Worm (Caenorhabditis elegans) whole organism, early embryonic: ENCODE measurements around the gene srx-21.

Experiments
- B0310.2 ChIP-seq: sonication (generic microtip); optimal IDR thresholded peaks from 2 replicates; lab custom pipeline; 2016; ENCODE audit warnings: mild to moderate bottlenecking, missing genetic modification characterization, missing compliant biosample characterization
- F13C5.2 ChIP-seq: sonication (generic microtip); optimal IDR thresholded peaks from 2 replicates; lab custom pipeline; 2017; ENCODE audit warnings: mild to moderate bottlenecking, missing genetic modification characterization, inconsistent platforms, missing compliant biosample characterization
- aly-1 ChIP-seq: sonication (generic microtip); optimal IDR thresholded peaks from 2 replicates; lab custom pipeline; 2016; ENCODE audit warnings: missing genetic modification characterization, missing compliant biosample characterization
- ama-1 ChIP-seq: fragments of 150-350 bp; optimal IDR thresholded peaks from 2 replicates; lab custom pipeline; 2014
- ceh-13 ChIP-seq: fragments of 200-800 bp; sonication (Bioruptor generic); optimal IDR thresholded peaks from 2 replicates; lab custom pipeline; 2018; ENCODE audit warnings: mild to moderate bottlenecking, missing genetic modification characterization, missing compliant biosample characterization
- ceh-36 ChIP-seq: sonication (generic microtip); optimal IDR thresholded peaks from 2 replicates; lab custom pipeline; 2016; ENCODE audit warnings: missing genetic modification characterization, inconsistent platforms, missing compliant biosample characterization
- ets-7 ChIP-seq: sonication (generic microtip); optimal IDR thresholded peaks from 2 replicates; lab custom pipeline; 2016; ENCODE audit warnings: missing genotype, missing genetic modification characterization, missing compliant biosample characterization
- flt-1 ChIP-seq: fragments of 200-800 bp; sonication (Bioruptor generic); IDR thresholded peaks from 2 replicates; pipeline ENCODE4 v1.3.6; 2022; ENCODE audit warnings: missing genetic modification characterization, missing compliant biosample characterization
- hmbx-1 ChIP-seq: sonication (generic microtip); optimal IDR thresholded peaks from 2 replicates; lab custom pipeline; 2016; ENCODE audit warnings: mild to moderate bottlenecking, missing genetic modification characterization, missing compliant biosample characterization
- hmg-4 ChIP-seq: fragments of 200-800 bp; sonication (Bioruptor generic); optimal IDR thresholded peaks from 2 replicates; lab custom pipeline; 2018; ENCODE audit warnings: mild to moderate bottlenecking, missing genetic modification characterization, missing compliant biosample characterization
- hnd-1 ChIP-seq: sonication (generic microtip); optimal IDR thresholded peaks from 2 replicates; lab custom pipeline; 2016; ENCODE audit warnings: missing genetic modification characterization, missing compliant biosample characterization
- pes-1 ChIP-seq: fragments of 200-800 bp; sonication (Bioruptor generic); IDR thresholded peaks from 2 replicates; pipeline ENCODE4 v1.3.6; 2022; ENCODE audit warnings: missing genetic modification reagents, missing genetic modification characterization, missing compliant biosample characterization
- scrt-1 ChIP-seq: fragments of 200-800 bp; sonication (Bioruptor generic); IDR thresholded peaks from 2 replicates; pipeline ENCODE4 v1.3.6; 2022; ENCODE audit warnings: missing genetic modification characterization, missing compliant biosample characterization
- sea-1 ChIP-seq: fragments of 200-800 bp; sonication (Bioruptor generic); conservative IDR thresholded peaks from 2 replicates; pipeline ENCODE4 v1.3.6; 2022; ENCODE audit warnings: missing genetic modification characterization, missing compliant biosample characterization
- tbx-11 ChIP-seq: fragments of 200-800 bp; sonication (Bioruptor generic); IDR thresholded peaks from 2 replicates; pipeline ENCODE4 v1.3.6; 2022; ENCODE audit warnings: missing genetic modification characterization, missing compliant biosample characterization
- tbx-37 ChIP-seq: fragments of 200-800 bp; sonication (Bioruptor generic); conservative IDR thresholded peaks from 2 replicates; pipeline ENCODE4 v1.3.6; 2022; ENCODE audit warnings: missing genetic modification reagents, missing genetic modification characterization, missing compliant biosample characterization
- tra-4 ChIP-seq: sonication (generic microtip); optimal IDR thresholded peaks from 2 replicates; lab custom pipeline; 2017; ENCODE audit warnings: missing genetic modification characterization, missing compliant biosample characterization

Gene srx-21

ce11 chrV:658140-658539, 18.7 kb upstream of the srx-21 start:
- TF ChIP-seq tbx-11 (GFP tag; lab: Robert Waterston, UW) (peak; percentile 45; the same call in 1 of the 2 replicates), tbx-37 (GFP tag; lab: Robert Waterston, UW) (peak; percentile 75)

- no peak for TF ChIP-seq F13C5.2 (tag; lab: Kevin White, UChicago)
- TF ChIP-seq ama-1 (lab: Kevin White, UChicago) = no peak
- TF ChIP-seq tbx-11 (GFP tag; lab: Robert Waterston, UW) = no peak
- TF ChIP-seq hmg-4 (GFP tag; lab: Kevin White, UChicago) = no peak
- no peak for TF ChIP-seq hmbx-1
- no peak for TF ChIP-seq scrt-1
- TF ChIP-seq aly-1 (tag; lab: Kevin White, UChicago) = no peak
- TF ChIP-seq flt-1 (GFP tag; lab: Robert Waterston, UW) = no peak
- TF ChIP-seq tra-4 (tag; lab: Kevin White, UChicago) = no peak
- TF ChIP-seq pes-1 (GFP tag; lab: Robert Waterston, UW) = no peak
- no peak for TF ChIP-seq ceh-13 (GFP tag; lab: Kevin White, UChicago)
- no peak for TF ChIP-seq tbx-37 (GFP tag; lab: Robert Waterston, UW)
- TF ChIP-seq ceh-36 = no peak
- TF ChIP-seq hnd-1 (tag; lab: Kevin White, UChicago) = no peak
- TF ChIP-seq B0310.2 (tag; lab: Kevin White, UChicago) = no peak
- no peak for TF ChIP-seq ets-7 (tag; lab: Kevin White, UChicago)
- no peak for TF ChIP-seq sea-1
Observed at ce11 chrV:660210-660609, 16.6 kb upstream of the srx-21 start, which contains the start of gene F31F4.17. F31F4.17 (minus strand) TSS chrV:660310.

DNA sequence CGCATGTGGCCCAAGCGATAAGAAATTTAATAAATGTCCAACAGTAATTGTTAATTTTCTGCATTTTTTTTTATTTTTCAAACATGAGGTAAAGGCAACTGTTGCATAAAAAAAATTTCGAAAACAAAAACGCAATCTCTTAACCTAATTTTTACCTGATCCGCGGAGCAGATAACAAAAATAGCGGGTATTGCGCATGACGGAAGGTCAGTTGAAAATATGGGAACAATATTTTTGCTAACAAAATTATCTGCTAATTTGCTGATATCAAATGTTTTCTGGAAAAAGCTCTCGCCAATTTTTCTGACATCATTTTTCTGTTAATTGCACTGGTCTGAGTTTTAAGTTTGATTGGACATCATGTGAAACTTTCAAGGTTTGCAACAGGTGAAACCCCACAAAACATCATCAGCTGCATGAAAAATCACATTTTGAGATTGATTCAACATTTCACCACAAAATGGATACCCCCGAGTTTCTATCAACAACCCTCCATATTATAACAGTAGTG, 12.4 kb upstream of the srx-21 start, which contains the start of the genes F31F4.11 and srh-266:
F31F4.11 (minus strand) TSS at position 101 of the 511 bp plus-strand sequence.
srh-266 (plus strand) TSS at position 461 of the 511 bp plus-strand sequence.
- TF ChIP-seq hnd-1 (tag; lab: Kevin White, UChicago) (no peak), scrt-1 (no peak), ceh-36 (no peak), flt-1 (GFP tag; lab: Robert Waterston, UW) (no peak), sea-1 (no peak), ama-1 (lab: Kevin White, UChicago) (no peak), B0310.2 (tag; lab: Kevin White, UChicago) (no peak), F13C5.2 (tag; lab: Kevin White, UChicago) (no peak), ets-7 (tag; lab: Kevin White, UChicago) (no peak), tra-4 (tag; lab: Kevin White, UChicago) (no peak), ceh-13 (GFP tag; lab: Kevin White, UChicago) (no peak), aly-1 (tag; lab: Kevin White, UChicago) (no peak), tbx-37 (GFP tag; lab: Robert Waterston, UW) (no peak), tbx-11 (GFP tag; lab: Robert Waterston, UW) (no peak), pes-1 (GFP tag; lab: Robert Waterston, UW) (no peak), hmbx-1 (no peak), hmg-4 (GFP tag; lab: Kevin White, UChicago) (no peak)

ce11 chrV:667459-667858, 9.4 kb upstream of the srx-21 start, which contains the start of gene nhr-180:
nhr-180 (minus strand) TSS chrV:667510.
- TF ChIP-seq ets-7 (tag; lab: Kevin White, UChicago) = no peak
- TF ChIP-seq hmg-4 (GFP tag; lab: Kevin White, UChicago) = no peak
- no peak for TF ChIP-seq tbx-11 (GFP tag; lab: Robert Waterston, UW)
- no peak for TF ChIP-seq scrt-1
- no peak for TF ChIP-seq hnd-1 (tag; lab: Kevin White, UChicago)
- TF ChIP-seq ceh-36 = no peak
- TF ChIP-seq tbx-37 (GFP tag; lab: Robert Waterston, UW) = no peak
- no peak for TF ChIP-seq pes-1 (GFP tag; lab: Robert Waterston, UW)
- TF ChIP-seq B0310.2 (tag; lab: Kevin White, UChicago) = no peak
- no peak for TF ChIP-seq tra-4 (tag; lab: Kevin White, UChicago)
- no peak for TF ChIP-seq sea-1
- TF ChIP-seq aly-1 (tag; lab: Kevin White, UChicago) = no peak
- no peak for TF ChIP-seq F13C5.2 (tag; lab: Kevin White, UChicago)
- no peak for TF ChIP-seq flt-1 (GFP tag; lab: Robert Waterston, UW)
- TF ChIP-seq hmbx-1 = no peak
- no peak for TF ChIP-seq ama-1 (lab: Kevin White, UChicago)

- TF ChIP-seq ceh-36 (no peak), ets-7 (tag; lab: Kevin White, UChicago) (no peak), scrt-1 (no peak), aly-1 (tag; lab: Kevin White, UChicago) (no peak), ceh-13 (GFP tag; lab: Kevin White, UChicago) (no peak), tbx-11 (GFP tag; lab: Robert Waterston, UW) (no peak), flt-1 (GFP tag; lab: Robert Waterston, UW) (no peak), B0310.2 (tag; lab: Kevin White, UChicago) (no peak), sea-1 (no peak), tbx-37 (GFP tag; lab: Robert Waterston, UW) (no peak), ama-1 (lab: Kevin White, UChicago) (no peak), F13C5.2 (tag; lab: Kevin White, UChicago) (no peak), hnd-1 (tag; lab: Kevin White, UChicago) (no peak), hmbx-1 (no peak), pes-1 (GFP tag; lab: Robert Waterston, UW) (no peak), hmg-4 (GFP tag; lab: Kevin White, UChicago) (no peak)
Observed at ce11 chrV:671342-671741, 5.5 kb upstream of the srx-21 start, which contains the start of gene sru-24. sru-24 (minus strand) TSS chrV:671442.

ce11 chrV:674213-674612, 2.6 kb upstream of the srx-21 start, which contains the start of gene sru-25:
sru-25 (minus strand) TSS chrV:674313.
- TF ChIP-seq pes-1 (GFP tag; lab: Robert Waterston, UW) = no peak
- TF ChIP-seq ets-7 (tag; lab: Kevin White, UChicago) = no peak

ce11 chrV:676090-676489, 744 bp upstream of the srx-21 start:
- TF ChIP-seq ceh-13 (GFP tag; lab: Kevin White, UChicago) (no peak), B0310.2 (tag; lab: Kevin White, UChicago) (no peak), F13C5.2 (tag; lab: Kevin White, UChicago) (no peak), hmbx-1 (no peak), aly-1 (tag; lab: Kevin White, UChicago) (no peak), tbx-11 (GFP tag; lab: Robert Waterston, UW) (no peak), pes-1 (GFP tag; lab: Robert Waterston, UW) (no peak)
